Fruit fly (Drosophila melanogaster) whole organism, embryonic: Measurements from ENCODE around the gene CG32812.
A peak's percentile ranks its signal among the peaks of the same experiment; 100 is the strongest.

ENCODE experiments used
- B-H1 ChIP-seq: fragments of 200-800 bp; sonication (Bioruptor generic); IDR thresholded peaks from 3 replicates; pipeline ENCODE4 v1.3.6; 2022; ENCODE audit warnings: missing biosample characterization, missing genetic modification characterization
- C15 ChIP-seq: fragments of 200-800 bp; sonication (Bioruptor generic); IDR thresholded peaks from 3 replicates; pipeline ENCODE4 v1.3.6; 2022; ENCODE audit warnings: missing biosample characterization, missing genetic modification characterization
- CG11723 ChIP-seq: fragments of 200-800 bp; sonication (Bioruptor generic); optimal IDR thresholded peaks from 2 replicates; lab custom pipeline; 2017; ENCODE audit warnings: missing biosample characterization, mild to moderate bottlenecking, missing genetic modification characterization
- CG12744 ChIP-seq: fragments of 200-800 bp; sonication (Bioruptor generic); optimal IDR thresholded peaks from 2 replicates; lab custom pipeline; 2016; ENCODE audit warnings: missing biosample characterization, missing genetic modification characterization
- CG13894 ChIP-seq: fragments of 200-800 bp; sonication (Bioruptor generic); optimal IDR thresholded peaks from 3 replicates; lab custom pipeline; 2018; ENCODE audit warnings: missing biosample characterization, mild to moderate bottlenecking, missing genetic modification characterization, moderate library complexity
- CG15011 ChIP-seq: fragments of 200-800 bp; sonication (Bioruptor generic); optimal IDR thresholded peaks from 3 replicates; lab custom pipeline; 2018; ENCODE audit warnings: missing biosample characterization, mild to moderate bottlenecking, missing genetic modification characterization
- CG15601 ChIP-seq: fragments of 200-800 bp; sonication (Bioruptor generic); optimal IDR thresholded peaks from 3 replicates; lab custom pipeline; 2019; ENCODE audit warnings: missing biosample characterization, mild to moderate bottlenecking, missing genetic modification characterization, moderate library complexity
- CG17328 ChIP-seq: fragments of 200-800 bp; sonication (Bioruptor generic); IDR thresholded peaks from 2 replicates; pipeline ENCODE4 v1.3.6; 2022; ENCODE audit warnings: missing biosample characterization, missing genetic modification characterization
- CG1792 ChIP-seq: fragments of 200-800 bp; sonication (Bioruptor generic); optimal IDR thresholded peaks from 2 replicates; lab custom pipeline; 2016; ENCODE audit warnings: missing biosample characterization, missing genetic modification characterization
- CG3407 ChIP-seq: fragments of 200-800 bp; sonication (Bioruptor generic); optimal IDR thresholded peaks from 2 replicates; lab custom pipeline; 2018; ENCODE audit warnings: missing biosample characterization, mild to moderate bottlenecking, missing genetic modification characterization
- CG4424 ChIP-seq: fragments of 200-800 bp; sonication (Bioruptor generic); optimal IDR thresholded peaks from 3 replicates; lab custom pipeline; 2016; ENCODE audit warnings: missing biosample characterization, missing genetic modification characterization
- CG7271 ChIP-seq: fragments of 200-800 bp; sonication (Bioruptor generic); optimal IDR thresholded peaks from 2 replicates; lab custom pipeline; 2018; ENCODE audit warnings: missing biosample characterization, mild to moderate bottlenecking, missing genetic modification characterization, moderate library complexity
- CG8388 ChIP-seq: fragments of 200-800 bp; sonication (Bioruptor generic); optimal IDR thresholded peaks from 2 replicates; lab custom pipeline; 2019; ENCODE audit warnings: missing biosample characterization, mild to moderate bottlenecking, missing genetic modification characterization, moderate library complexity
- CG9727 ChIP-seq: fragments of 200-800 bp; sonication (Bioruptor generic); optimal IDR thresholded peaks from 3 replicates; lab custom pipeline; 2017; ENCODE audit warnings: missing biosample characterization, mild to moderate bottlenecking, missing genetic modification characterization
- CG9797 ChIP-seq: fragments of 200-800 bp; sonication (Bioruptor generic); optimal IDR thresholded peaks from 3 replicates; lab custom pipeline; 2018; ENCODE audit warnings: missing biosample characterization, mild to moderate bottlenecking, missing genetic modification characterization
- Chrac-16 ChIP-seq: fragments of 200-800 bp; sonication (Bioruptor generic); optimal IDR thresholded peaks from 3 replicates; lab custom pipeline; 2016; ENCODE audit warnings: missing biosample characterization, missing genetic modification characterization
- Dad ChIP-seq: fragments of 200-800 bp; sonication (Bioruptor generic); optimal IDR thresholded peaks from 3 replicates; lab custom pipeline; 2016; ENCODE audit warnings: missing biosample characterization, missing genetic modification characterization
- Elba2 ChIP-seq: fragments of 200-800 bp; sonication (Bioruptor generic); optimal IDR thresholded peaks from 3 replicates; lab custom pipeline; 2016; ENCODE audit warnings: missing biosample characterization, missing genetic modification characterization
- GATAe ChIP-seq: fragments of 200-800 bp; sonication (Bioruptor generic); conservative IDR thresholded peaks from 2 replicates; pipeline ENCODE4 v1.3.6; 2022; ENCODE audit warnings: missing biosample characterization, missing genetic modification characterization
- Hsf ChIP-seq: fragments of 200-800 bp; sonication (Bioruptor generic); optimal IDR thresholded peaks from 3 replicates; lab custom pipeline; 2016; ENCODE audit warnings: missing biosample characterization, missing genetic modification characterization
- Kr ChIP-seq: fragments of 200-800 bp; sonication (Bioruptor generic); optimal IDR thresholded peaks from 2 replicates; lab custom pipeline; 2017; ENCODE audit warnings: missing biosample characterization, mild to moderate bottlenecking, missing genetic modification characterization
- MESR4 ChIP-seq: fragments of 200-800 bp; sonication (Bioruptor generic); optimal IDR thresholded peaks from 2 replicates; lab custom pipeline; 2018; ENCODE audit warnings: missing biosample characterization, mild to moderate bottlenecking, missing genetic modification characterization, moderate library complexity
- Opbp ChIP-seq: fragments of 200-800 bp; sonication (Bioruptor generic); IDR thresholded peaks from 3 replicates; pipeline ENCODE4 v1.3.6; 2022; ENCODE audit warnings: missing biosample characterization, missing genetic modification characterization; ENCODE audit not compliant: partially characterized antibody
- PHDP ChIP-seq: fragments of 200-800 bp; sonication (Bioruptor generic); optimal IDR thresholded peaks from 3 replicates; lab custom pipeline; 2018; ENCODE audit warnings: missing biosample characterization, mild to moderate bottlenecking, missing genetic modification characterization, moderate library complexity
- Side ChIP-seq: fragments of 200-800 bp; sonication (Bioruptor generic); optimal IDR thresholded peaks from 2 replicates; lab custom pipeline; 2016; ENCODE audit warnings: missing biosample characterization, missing genetic modification characterization
- Sin3A ChIP-seq: fragments of >200 bp; optimal IDR thresholded peaks from 2 replicates; lab custom pipeline; 2018
- Stat92E ChIP-seq, 3 experiments: fragments of >200 bp in 2 of 3; fragments of 200-800 bp in 1 of 3; sonication (Bioruptor generic) in 1 of 3; optimal IDR thresholded peaks; 2 replicates each; lab custom pipeline; 2017 to 2019; ENCODE audit warnings: missing biosample characterization in 3 of 3, missing genetic modification characterization in 3 of 3, mild to moderate bottlenecking in 1 of 3, moderate library complexity in 1 of 3
- TFAM ChIP-seq: fragments of 200-800 bp; sonication (Bioruptor generic); optimal IDR thresholded peaks from 2 replicates; lab custom pipeline; 2017; ENCODE audit warnings: missing biosample characterization, missing genetic modification characterization, inconsistent platforms
- Tbp ChIP-seq: fragments of >200 bp; optimal IDR thresholded peaks from 2 replicates; lab custom pipeline; 2018; ENCODE audit warnings: missing biosample characterization, missing genetic modification characterization
- ase ChIP-seq: fragments of 200-800 bp; sonication (Bioruptor generic); IDR thresholded peaks from 3 replicates; pipeline ENCODE4 v1.3.6; 2022; ENCODE audit warnings: missing biosample characterization, missing genetic modification characterization
- bab2 ChIP-seq: fragments of 200-800 bp; sonication (Bioruptor generic); optimal IDR thresholded peaks from 2 replicates; lab custom pipeline; 2016; ENCODE audit warnings: missing biosample characterization, missing genetic modification characterization
- caup ChIP-seq: fragments of 200-800 bp; sonication (Bioruptor generic); optimal IDR thresholded peaks from 3 replicates; lab custom pipeline; 2017; ENCODE audit warnings: missing biosample characterization, mild to moderate bottlenecking, missing genetic modification characterization, moderate library complexity; ENCODE audit not compliant: severe bottlenecking
- dpn ChIP-seq, 2 experiments: fragments of 200-800 bp; sonication (Bioruptor generic); optimal IDR thresholded peaks; 3 replicates each; lab custom pipeline; 2016; ENCODE audit warnings: missing biosample characterization in 2 of 2, missing genetic modification characterization in 2 of 2
- ems ChIP-seq: fragments of 200-800 bp; sonication (Bioruptor generic); optimal IDR thresholded peaks from 3 replicates; lab custom pipeline; 2016; ENCODE audit warnings: missing biosample characterization, missing genetic modification characterization
- exex ChIP-seq: fragments of 200-800 bp; sonication (Bioruptor generic); optimal IDR thresholded peaks from 4 replicates; lab custom pipeline; 2018; ENCODE audit warnings: missing biosample characterization, mild to moderate bottlenecking, missing genetic modification characterization, moderate library complexity
- eyg ChIP-seq: fragments of 200-800 bp; sonication (Bioruptor generic); optimal IDR thresholded peaks from 3 replicates; lab custom pipeline; 2016; ENCODE audit warnings: missing biosample characterization, missing genetic modification characterization
- gcm ChIP-seq: fragments of 200-800 bp; sonication (Bioruptor generic); optimal IDR thresholded peaks from 2 replicates; lab custom pipeline; 2019; ENCODE audit warnings: missing biosample characterization, mild to moderate bottlenecking, missing genetic modification characterization, moderate library complexity
- grau ChIP-seq: fragments of 200-800 bp; optimal IDR thresholded peaks from 3 replicates; lab custom pipeline; 2019; ENCODE audit warnings: missing biosample characterization, mild to moderate bottlenecking, missing genetic modification characterization, moderate library complexity
- gsb ChIP-seq: fragments of 200-800 bp; sonication (Bioruptor generic); IDR thresholded peaks from 2 replicates; pipeline ENCODE4 v1.3.6; 2022; ENCODE audit warnings: missing biosample characterization, missing genetic modification characterization
- jumu ChIP-seq: fragments of 200-800 bp; sonication (Bioruptor generic); optimal IDR thresholded peaks from 3 replicates; lab custom pipeline; 2016; ENCODE audit warnings: missing biosample characterization, missing genetic modification characterization
- knrl ChIP-seq: fragments of 200-800 bp; sonication (Bioruptor generic); IDR thresholded peaks from 3 replicates; pipeline ENCODE4 v1.3.6; 2022; ENCODE audit warnings: missing biosample characterization, missing genetic modification characterization; ENCODE audit not compliant: partially characterized antibody
- lola ChIP-seq, 3 experiments: fragments of >200 bp in 2 of 3; fragments of 200-800 bp in 1 of 3; sonication (Bioruptor generic) in 1 of 3; optimal IDR thresholded peaks; 2 replicates each; lab custom pipeline; 2017 to 2019; ENCODE audit warnings: missing biosample characterization in 3 of 3, missing genetic modification characterization in 3 of 3, mild to moderate bottlenecking in 1 of 3, moderate library complexity in 1 of 3
- ranshi ChIP-seq: fragments of 200-800 bp; sonication (Bioruptor generic); IDR thresholded peaks from 2 replicates; pipeline ENCODE4 v1.3.6; 2022; ENCODE audit warnings: missing biosample characterization, missing genetic modification characterization
- row ChIP-seq: fragments of 200-800 bp; sonication (Bioruptor generic); IDR thresholded peaks from 3 replicates; pipeline ENCODE4 v1.3.6; 2022; ENCODE audit warnings: missing biosample characterization, missing genetic modification characterization
- salm ChIP-seq: fragments of 200-800 bp; sonication (Bioruptor generic); optimal IDR thresholded peaks from 2 replicates; lab custom pipeline; 2018; ENCODE audit warnings: missing biosample characterization, mild to moderate bottlenecking, missing genetic modification characterization
- sc ChIP-seq, 3 experiments: fragments of >200 bp in 2 of 3; fragments of 200-800 bp in 1 of 3; sonication (Bioruptor generic) in 1 of 3; optimal IDR thresholded peaks; 2 replicates in 2 of 3; 3 replicates in 1 of 3; lab custom pipeline; 2017; ENCODE audit warnings: mild to moderate bottlenecking in 1 of 3, missing biosample characterization in 1 of 3, missing genetic modification characterization in 1 of 3, missing genetic modification reagents in 1 of 3
- sr ChIP-seq: fragments of 200-800 bp; sonication (Bioruptor generic); IDR thresholded peaks from 3 replicates; pipeline ENCODE4 v1.3.6; 2022; ENCODE audit warnings: missing biosample characterization, missing genetic modification characterization
- trem ChIP-seq: fragments of 200-800 bp; optimal IDR thresholded peaks from 3 replicates; lab custom pipeline; 2019; ENCODE audit warnings: missing biosample characterization, mild to moderate bottlenecking, missing genetic modification characterization, moderate library complexity

The CG32812 gene

DNA sequence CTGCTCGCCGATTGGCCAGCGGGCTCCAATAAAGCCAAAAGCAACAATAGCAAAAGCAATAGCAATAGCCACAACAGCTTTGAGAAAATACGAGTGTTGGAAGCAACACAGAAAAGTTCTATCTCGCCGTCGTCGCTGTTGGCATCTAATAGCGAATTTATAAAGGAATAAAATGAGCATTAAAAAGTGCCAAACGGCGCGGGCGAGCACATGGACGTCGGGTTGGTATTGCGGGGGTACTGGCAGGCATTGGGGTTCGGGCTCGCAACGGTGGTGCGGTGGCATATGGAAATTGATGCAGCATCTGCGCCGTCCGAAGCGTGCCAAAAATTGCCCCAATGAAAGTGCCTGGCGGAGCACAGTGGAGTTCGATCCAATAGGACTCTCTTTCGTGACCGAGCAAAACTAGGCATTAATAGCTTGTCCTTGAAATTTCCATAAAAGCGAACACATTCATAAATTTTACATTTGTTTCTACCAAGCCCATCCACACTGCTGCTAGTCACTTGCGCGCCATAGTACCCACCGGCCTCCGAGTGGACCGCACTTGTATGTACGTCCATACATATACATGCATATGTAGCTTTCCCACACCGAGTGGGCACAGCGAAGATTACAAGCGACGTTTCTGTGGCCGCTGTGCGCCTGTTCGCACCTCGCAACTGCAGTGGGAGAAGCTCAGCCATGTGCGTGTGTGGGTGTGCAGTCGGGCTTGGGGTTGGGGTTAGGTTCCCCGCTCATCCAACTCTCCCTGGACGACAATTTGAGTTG is 10.1 kb upstream of the CG32812 start (continued):
- TF ChIP-seq CG13894 (tag; lab: Kevin White, UChicago) (peak; percentile 53), Stat92E (GFP tag; optimal IDR thresholded peaks at IDR 0.05; lab: Kevin White, UChicago) (no peak), Chrac-16 (GFP tag; lab: Kevin White, UChicago) (peak; percentile 83), gsb (peak; percentile 91), gcm (GFP tag; lab: Kevin White, UChicago) (peak; percentile 78), CG1792 (peak; percentile 90), Sin3A (lab: Kevin White, UChicago) (no peak), PHDP (tag; lab: Kevin White, UChicago) (peak; percentile 92), CG7271 (no peak), grau (tag; lab: Kevin White, UChicago) (peak; percentile 89), CG8388 (GFP tag; lab: Kevin White, UChicago) (peak; percentile 75), sc (optimal IDR thresholded peaks at IDR 0.05; lab: Kevin White, UChicago) (no peak), sc (GFP tag; optimal IDR thresholded peaks at IDR 0.05; lab: Kevin White, UChicago) (peak; percentile 78), CG17328 (GFP tag; lab: Robert Waterston, UW) (peak; percentile 91), Dad (peak; percentile 83), ranshi (GFP tag; lab: Robert Waterston, UW) (peak; percentile 92), CG3407 (peak; percentile 77), CG15011 (peak; percentile 90), CG11723 (GFP tag; lab: Kevin White, UChicago) (peak; percentile 81), salm (peak; percentile 84), CG9797 (GFP tag; lab: Kevin White, UChicago) (peak; percentile 6), lola (GFP tag; optimal IDR thresholded peaks at IDR 0.05; lab: Kevin White, UChicago) (peak in 1 of 3 experiments; percentile 46), TFAM (GFP tag; lab: Kevin White, UChicago) (peak; percentile 35), eyg (peak; percentile 92), Hsf (GFP tag; lab: Kevin White, UChicago) (peak; percentile 90), sr (GFP tag; lab: Robert Waterston, UW) (peak; percentile 75; the same call in 2 of the 3 replicates), Kr (GFP tag; lab: Kevin White, UChicago) (no peak), CG15601 (tag; lab: Kevin White, UChicago) (peak; percentile 52), CG9727 (GFP tag; lab: Kevin White, UChicago) (peak; percentile 90), ase (peak; percentile 90), caup (GFP tag; lab: Kevin White, UChicago) (peak; percentile 94), Side (peak; percentile 91), knrl (GFP tag; lab: Robert Waterston, UW) (no peak), Tbp (GFP tag; lab: Kevin White, UChicago) (no peak), Elba2 (GFP tag; lab: Kevin White, UChicago) (no peak), jumu (GFP tag; lab: Kevin White, UChicago) (peak; percentile 92), CG12744 (GFP tag; lab: Kevin White, UChicago) (peak; percentile 79), MESR4 (GFP tag; lab: Kevin White, UChicago) (peak; percentile 21), trem (tag; lab: Kevin White, UChicago) (peak; percentile 55), C15 (GFP tag; lab: Robert Waterston, UW) (peak; percentile 76; the same call in 1 of the 3 replicates), exex (peak; percentile 41), dpn (GFP tag; optimal IDR thresholded peaks at IDR 0.05; lab: Kevin White, UChicago) (peak; percentile 90 to 93), B-H1 (peak; percentile 92), row (GFP tag; lab: Robert Waterston, UW) (peak; percentile 89), bab2 (GFP tag; lab: Kevin White, UChicago) (peak; percentile 91), ems (GFP tag; lab: Kevin White, UChicago) (peak; percentile 89), Opbp (GFP tag; lab: Robert Waterston, UW) (no peak), CG4424 (peak; percentile 88), GATAe (GFP tag; lab: Robert Waterston, UW) (peak; percentile 73; the same call in 1 of the 2 replicates)
